Worm (Caenorhabditis elegans) whole organism, early embryonic: Measurements from ENCODE around the gene irld-11.

Experiments used
- B0310.2 ChIP-seq: sonication (generic microtip); optimal IDR thresholded peaks from 2 replicates; lab custom pipeline; 2016; ENCODE audit warnings: mild to moderate bottlenecking, missing genetic modification characterization, missing compliant biosample characterization
- F13C5.2 ChIP-seq: sonication (generic microtip); optimal IDR thresholded peaks from 2 replicates; lab custom pipeline; 2017; ENCODE audit warnings: mild to moderate bottlenecking, missing genetic modification characterization, inconsistent platforms, missing compliant biosample characterization
- aly-1 ChIP-seq: sonication (generic microtip); optimal IDR thresholded peaks from 2 replicates; lab custom pipeline; 2016; ENCODE audit warnings: missing genetic modification characterization, missing compliant biosample characterization
- ama-1 ChIP-seq: fragments of 150-350 bp; optimal IDR thresholded peaks from 2 replicates; lab custom pipeline; 2014
- ceh-13 ChIP-seq: fragments of 200-800 bp; sonication (Bioruptor generic); optimal IDR thresholded peaks from 2 replicates; lab custom pipeline; 2018; ENCODE audit warnings: mild to moderate bottlenecking, missing genetic modification characterization, missing compliant biosample characterization
- ceh-36 ChIP-seq: sonication (generic microtip); optimal IDR thresholded peaks from 2 replicates; lab custom pipeline; 2016; ENCODE audit warnings: missing genetic modification characterization, inconsistent platforms, missing compliant biosample characterization
- ets-7 ChIP-seq: sonication (generic microtip); optimal IDR thresholded peaks from 2 replicates; lab custom pipeline; 2016; ENCODE audit warnings: missing genotype, missing genetic modification characterization, missing compliant biosample characterization
- flt-1 ChIP-seq: fragments of 200-800 bp; sonication (Bioruptor generic); IDR thresholded peaks from 2 replicates; pipeline ENCODE4 v1.3.6; 2022; ENCODE audit warnings: missing genetic modification characterization, missing compliant biosample characterization
- hmbx-1 ChIP-seq: sonication (generic microtip); optimal IDR thresholded peaks from 2 replicates; lab custom pipeline; 2016; ENCODE audit warnings: mild to moderate bottlenecking, missing genetic modification characterization, missing compliant biosample characterization
- hmg-4 ChIP-seq: fragments of 200-800 bp; sonication (Bioruptor generic); optimal IDR thresholded peaks from 2 replicates; lab custom pipeline; 2018; ENCODE audit warnings: mild to moderate bottlenecking, missing genetic modification characterization, missing compliant biosample characterization
- hnd-1 ChIP-seq: sonication (generic microtip); optimal IDR thresholded peaks from 2 replicates; lab custom pipeline; 2016; ENCODE audit warnings: missing genetic modification characterization, missing compliant biosample characterization
- pes-1 ChIP-seq: fragments of 200-800 bp; sonication (Bioruptor generic); IDR thresholded peaks from 2 replicates; pipeline ENCODE4 v1.3.6; 2022; ENCODE audit warnings: missing genetic modification reagents, missing genetic modification characterization, missing compliant biosample characterization
- scrt-1 ChIP-seq: fragments of 200-800 bp; sonication (Bioruptor generic); IDR thresholded peaks from 2 replicates; pipeline ENCODE4 v1.3.6; 2022; ENCODE audit warnings: missing genetic modification characterization, missing compliant biosample characterization
- sea-1 ChIP-seq: fragments of 200-800 bp; sonication (Bioruptor generic); conservative IDR thresholded peaks from 2 replicates; pipeline ENCODE4 v1.3.6; 2022; ENCODE audit warnings: missing genetic modification characterization, missing compliant biosample characterization
- tbx-11 ChIP-seq: fragments of 200-800 bp; sonication (Bioruptor generic); IDR thresholded peaks from 2 replicates; pipeline ENCODE4 v1.3.6; 2022; ENCODE audit warnings: missing genetic modification characterization, missing compliant biosample characterization
- tbx-37 ChIP-seq: fragments of 200-800 bp; sonication (Bioruptor generic); conservative IDR thresholded peaks from 2 replicates; pipeline ENCODE4 v1.3.6; 2022; ENCODE audit warnings: missing genetic modification reagents, missing genetic modification characterization, missing compliant biosample characterization
- tra-4 ChIP-seq: sonication (generic microtip); optimal IDR thresholded peaks from 2 replicates; lab custom pipeline; 2017; ENCODE audit warnings: missing genetic modification characterization, missing compliant biosample characterization

irld-11 gene

DNA sequence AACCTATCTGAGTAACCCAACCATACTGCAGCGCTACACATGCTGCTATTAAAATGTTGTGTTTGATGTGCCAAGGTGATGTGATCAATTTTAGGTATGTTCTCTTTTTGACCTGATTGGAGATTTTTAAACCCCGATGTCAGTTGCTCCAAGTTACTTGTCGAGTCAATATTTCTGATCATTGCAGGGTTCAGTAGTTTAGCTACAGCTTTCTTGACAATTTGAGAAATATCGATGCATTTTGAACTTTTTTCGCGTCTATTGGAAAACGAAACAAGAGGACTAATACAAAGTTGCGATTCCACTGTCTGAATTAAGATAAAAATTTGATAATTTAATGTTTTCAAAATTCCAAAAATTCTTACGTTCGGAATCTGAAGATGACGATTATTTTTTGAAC lies 31.5 kb upstream of the irld-11 start:
- TF ChIP-seq F13C5.2 (tag; lab: Kevin White, UChicago) (no peak), tbx-37 (GFP tag; lab: Robert Waterston, UW) (no peak), sea-1 (GFP tag; lab: Robert Waterston, UW) (no peak), hmg-4 (no peak), tbx-11 (GFP tag; lab: Robert Waterston, UW) (no peak), aly-1 (tag; lab: Kevin White, UChicago) (no peak), tra-4 (tag; lab: Kevin White, UChicago) (no peak), ama-1 (lab: Kevin White, UChicago) (no peak), hnd-1 (tag; lab: Kevin White, UChicago) (no peak), B0310.2 (no peak), ets-7 (tag; lab: Kevin White, UChicago) (no peak), ceh-13 (GFP tag; lab: Kevin White, UChicago) (no peak), hmbx-1 (no peak), scrt-1 (GFP tag; lab: Robert Waterston, UW) (no peak)

DNA sequence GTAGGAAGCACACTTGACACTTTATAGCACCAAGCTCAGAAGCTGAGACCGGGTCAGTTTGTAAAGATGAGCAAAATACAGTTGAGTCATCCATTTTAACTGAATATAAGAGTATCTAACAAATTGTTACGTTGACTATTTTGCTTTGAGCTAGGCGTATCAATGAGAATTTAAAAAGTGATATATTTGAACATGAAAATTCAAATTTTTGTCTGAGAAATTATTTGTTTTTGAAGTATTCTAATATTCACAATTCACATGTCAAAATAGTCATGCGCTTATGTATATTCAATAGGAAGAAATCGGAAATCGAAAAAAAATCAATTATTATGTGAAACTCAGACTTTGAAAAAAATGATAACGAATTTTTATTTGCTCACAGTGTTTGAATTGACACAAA lies 30.6 kb upstream of the irld-11 start, which contains the start of gene nhr-110:
Gene nhr-110 (minus strand): TSS at position 101 of the 400 bp plus-strand sequence.
- TF ChIP-seq sea-1 (GFP tag; lab: Robert Waterston, UW) (no peak), hnd-1 (tag; lab: Kevin White, UChicago) (no peak), tbx-11 (GFP tag; lab: Robert Waterston, UW) (no peak), hmg-4 (no peak), flt-1 (no peak), ama-1 (lab: Kevin White, UChicago) (no peak), ceh-36 (tag; lab: Kevin White, UChicago) (no peak), aly-1 (tag; lab: Kevin White, UChicago) (no peak), ceh-13 (GFP tag; lab: Kevin White, UChicago) (no peak), tra-4 (tag; lab: Kevin White, UChicago) (no peak), pes-1 (GFP tag; lab: Robert Waterston, UW) (no peak), scrt-1 (GFP tag; lab: Robert Waterston, UW) (no peak), ets-7 (tag; lab: Kevin White, UChicago) (no peak), hmbx-1 (no peak), F13C5.2 (tag; lab: Kevin White, UChicago) (no peak)

DNA sequence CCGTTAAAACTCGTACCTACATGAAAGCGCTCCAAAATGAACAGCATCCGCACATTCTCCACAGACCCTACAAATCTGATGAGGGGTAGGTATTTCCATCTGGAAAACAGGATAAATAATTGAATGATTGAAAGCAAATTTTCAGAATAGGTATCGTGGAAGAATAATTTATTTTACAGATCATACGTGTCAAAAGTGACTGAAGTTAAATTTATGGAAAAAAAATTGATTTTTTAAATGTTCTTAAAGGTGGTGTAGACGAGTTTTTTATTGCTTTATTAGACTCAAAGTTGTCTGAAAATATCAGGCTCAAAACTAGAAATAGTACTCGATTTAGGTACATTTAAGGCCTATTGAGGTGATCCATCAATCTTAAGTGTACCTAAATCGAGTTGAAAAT lies 28.2 kb upstream of the irld-11 start, which contains the start of gene nhr-237:
Gene nhr-237 (minus strand): TSS at position 101 of the 400 bp plus-strand sequence.
- TF ChIP-seq hmbx-1, result no peak
- TF ChIP-seq F13C5.2 (tag; lab: Kevin White, UChicago), result no peak
- no peak for TF ChIP-seq B0310.2

DNA sequence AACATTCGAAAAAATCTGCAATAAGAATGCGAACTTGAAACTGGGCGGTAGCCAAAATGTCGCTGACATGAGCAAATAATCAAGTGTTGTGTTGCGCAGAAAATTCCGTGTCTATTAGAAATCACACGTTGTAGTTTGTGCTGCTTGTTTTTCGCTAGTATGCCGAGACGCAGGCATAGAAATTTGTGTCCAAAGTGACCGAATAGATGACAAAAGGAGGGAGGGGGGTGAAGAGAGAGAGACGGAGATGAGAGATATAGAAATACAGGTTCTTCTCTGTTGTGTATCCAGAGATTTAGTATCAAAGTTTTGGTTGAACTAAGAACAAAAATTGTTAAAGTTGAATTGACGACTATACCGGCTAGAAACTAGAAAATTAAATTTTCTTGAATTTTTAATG lies 27.7 kb upstream of the irld-11 start:
- TF ChIP-seq ets-7 (tag; lab: Kevin White, UChicago) (no peak), tbx-37 (GFP tag; lab: Robert Waterston, UW) (no peak), aly-1 (tag; lab: Kevin White, UChicago) (no peak), ceh-13 (GFP tag; lab: Kevin White, UChicago) (no peak), scrt-1 (GFP tag; lab: Robert Waterston, UW) (no peak), flt-1 (no peak), F13C5.2 (tag; lab: Kevin White, UChicago) (no peak), ama-1 (lab: Kevin White, UChicago) (no peak), pes-1 (GFP tag; lab: Robert Waterston, UW) (no peak), ceh-36 (tag; lab: Kevin White, UChicago) (no peak)

DNA sequence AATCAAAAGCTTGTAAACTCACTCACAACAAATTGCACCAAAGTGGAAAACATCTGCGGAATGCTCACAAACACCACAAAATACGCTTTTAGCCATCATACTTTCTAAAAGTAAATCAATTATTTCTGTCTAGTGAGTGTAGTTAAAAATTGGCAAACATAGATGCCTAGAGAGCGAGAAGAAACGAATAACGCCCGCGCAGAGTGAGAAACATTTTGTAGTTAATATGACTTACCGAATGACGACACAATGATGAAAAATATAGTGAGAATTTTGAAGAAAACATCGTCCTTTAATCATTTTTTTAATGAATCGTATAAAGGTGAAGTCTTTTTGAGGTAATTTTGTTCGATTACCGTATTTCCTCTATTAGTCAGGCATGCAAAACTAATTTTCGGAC lies 25.6 kb upstream of the irld-11 start, which contains the start of gene nhr-238:
Gene nhr-238 (minus strand): TSS at position 104 of the 400 bp plus-strand sequence.
- TF ChIP-seq F13C5.2 (tag; lab: Kevin White, UChicago) (no peak), hmg-4 (no peak), flt-1 (no peak), hnd-1 (tag; lab: Kevin White, UChicago) (no peak), sea-1 (GFP tag; lab: Robert Waterston, UW) (no peak), tra-4 (tag; lab: Kevin White, UChicago) (no peak), tbx-11 (GFP tag; lab: Robert Waterston, UW) (no peak), tbx-37 (GFP tag; lab: Robert Waterston, UW) (no peak), pes-1 (GFP tag; lab: Robert Waterston, UW) (no peak), scrt-1 (GFP tag; lab: Robert Waterston, UW) (no peak), ets-7 (tag; lab: Kevin White, UChicago) (no peak), B0310.2 (no peak), ceh-13 (GFP tag; lab: Kevin White, UChicago) (no peak), hmbx-1 (no peak), aly-1 (tag; lab: Kevin White, UChicago) (no peak), ceh-36 (tag; lab: Kevin White, UChicago) (no peak), ama-1 (lab: Kevin White, UChicago) (no peak)

DNA sequence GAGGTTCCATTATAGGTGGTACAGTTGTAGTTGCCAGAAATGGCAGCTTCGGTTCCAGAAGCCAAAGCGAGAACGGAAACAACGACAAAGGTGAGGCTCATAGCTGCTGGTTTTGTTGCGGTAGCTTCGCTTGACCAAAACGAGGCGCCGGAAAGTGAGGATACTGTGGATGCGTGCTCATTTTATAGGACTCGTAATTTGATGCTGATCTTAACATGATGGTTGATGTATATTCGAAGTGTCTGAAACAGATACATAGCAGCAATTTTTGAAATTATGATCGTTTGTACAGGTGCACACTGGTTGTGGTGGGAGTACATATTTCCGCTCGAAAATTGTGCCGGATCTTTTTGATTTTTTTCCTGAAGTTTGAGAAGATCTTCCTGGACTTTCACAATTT lies 23.8 kb upstream of the irld-11 start, which contains the start of gene Y46H3D.8:
Gene Y46H3D.8 (minus strand): TSS at position 101 of the 400 bp plus-strand sequence.
- TF ChIP-seq tra-4 (tag; lab: Kevin White, UChicago), result no peak
- no peak for TF ChIP-seq ceh-36 (tag; lab: Kevin White, UChicago)
- no peak for TF ChIP-seq ets-7 (tag; lab: Kevin White, UChicago)
- no peak for TF ChIP-seq B0310.2
- no peak for TF ChIP-seq flt-1
- no peak for TF ChIP-seq hnd-1 (tag; lab: Kevin White, UChicago)
- TF ChIP-seq ceh-13 (GFP tag; lab: Kevin White, UChicago), result no peak
- no peak for TF ChIP-seq ama-1 (lab: Kevin White, UChicago)
- TF ChIP-seq tbx-37 (GFP tag; lab: Robert Waterston, UW), result no peak
- no peak for TF ChIP-seq pes-1 (GFP tag; lab: Robert Waterston, UW)
- TF ChIP-seq scrt-1 (GFP tag; lab: Robert Waterston, UW), result no peak
- TF ChIP-seq tbx-11 (GFP tag; lab: Robert Waterston, UW), result no peak

DNA sequence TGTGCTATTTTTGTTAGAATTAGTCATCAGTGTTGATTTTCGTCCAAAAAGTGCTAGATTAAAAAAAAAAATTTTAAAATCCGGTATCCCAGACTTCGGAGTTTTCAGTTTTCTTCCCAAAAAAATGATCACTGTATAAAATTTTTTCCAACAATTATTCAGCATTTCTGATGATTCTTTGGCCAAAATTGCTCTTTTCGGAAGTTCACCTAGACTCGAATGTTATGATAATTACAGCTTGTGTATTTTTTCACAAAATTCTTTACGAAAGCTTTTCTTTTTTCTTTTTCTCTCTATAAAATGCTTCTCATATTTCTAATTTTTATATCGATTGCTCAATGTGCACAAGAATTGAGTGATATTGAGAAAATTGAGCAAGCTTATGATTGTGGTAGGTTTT lies 23.2 kb upstream of the irld-11 start, which contains the start of gene irld-17:
Gene irld-17 (plus strand): TSS at position 301 of the 400 bp plus-strand sequence.
- no peak for TF ChIP-seq ceh-13 (GFP tag; lab: Kevin White, UChicago)
- TF ChIP-seq tbx-11 (GFP tag; lab: Robert Waterston, UW), result no peak
- TF ChIP-seq sea-1 (GFP tag; lab: Robert Waterston, UW), result no peak
- TF ChIP-seq aly-1 (tag; lab: Kevin White, UChicago), result no peak
- TF ChIP-seq B0310.2, result no peak
- TF ChIP-seq scrt-1 (GFP tag; lab: Robert Waterston, UW), result no peak
- no peak for TF ChIP-seq tra-4 (tag; lab: Kevin White, UChicago)
- no peak for TF ChIP-seq flt-1
- TF ChIP-seq ceh-36 (tag; lab: Kevin White, UChicago), result no peak
